Worm (Caenorhabditis elegans) whole organism, young adult: Measurements from ENCODE around the gene K02D10.4.

Source experiments
- B0261.1 ChIP-seq: sonication (generic microtip); optimal IDR thresholded peaks from 2 replicates; lab custom pipeline; 2016; ENCODE audit warnings: mild to moderate bottlenecking, missing genetic modification characterization, moderate library complexity, missing compliant biosample characterization
- B0336.3 ChIP-seq: fragments of 200-800 bp; sonication (Bioruptor generic); IDR thresholded peaks from 2 replicates; pipeline ENCODE4 v1.3.6; 2022; ENCODE audit warnings: missing genetic modification characterization, missing compliant biosample characterization
- D2030.7 ChIP-seq: fragments of 200-800 bp; sonication (Bioruptor generic); IDR thresholded peaks from 2 replicates; pipeline ENCODE4 v1.3.6; 2022; ENCODE audit warnings: missing genetic modification reagents, missing genetic modification characterization, missing compliant biosample characterization
- F39B2.1 ChIP-seq: fragments of 200-800 bp; sonication (Bioruptor generic); IDR thresholded peaks from 2 replicates; pipeline ENCODE4 v1.3.6; 2022; ENCODE audit warnings: missing genetic modification reagents, missing genetic modification characterization, missing compliant biosample characterization
- Y53G8AR.9 ChIP-seq: fragments of 200-800 bp; sonication (Bioruptor generic); conservative IDR thresholded peaks from 2 replicates; pipeline ENCODE4 v1.3.6; 2022; ENCODE audit warnings: missing genetic modification reagents, missing genetic modification characterization, missing compliant biosample characterization
- Y56A3A.18 ChIP-seq: fragments of 200-800 bp; sonication (Bioruptor generic); IDR thresholded peaks from 2 replicates; pipeline ENCODE4 v1.3.6; 2022; ENCODE audit warnings: missing genetic modification reagents, missing genetic modification characterization, missing compliant biosample characterization
- Y95B8A.8 ChIP-seq: fragments of 200-800 bp; sonication (Bioruptor generic); IDR thresholded peaks from 2 replicates; pipeline ENCODE4 v1.3.6; 2022; ENCODE audit warnings: missing genetic modification reagents, missing genetic modification characterization, missing compliant biosample characterization
- attf-6 ChIP-seq: fragments of 200-800 bp; sonication (Bioruptor generic); IDR thresholded peaks from 2 replicates; pipeline ENCODE4 v1.3.6; 2022; ENCODE audit warnings: missing genetic modification reagents, missing genetic modification characterization, missing compliant biosample characterization
- cebp-2 ChIP-seq: fragments of 200-800 bp; sonication (Bioruptor generic); IDR thresholded peaks from 2 replicates; pipeline ENCODE4 v1.3.6; 2022; ENCODE audit warnings: missing genetic modification characterization, missing compliant biosample characterization
- ceh-27 ChIP-seq: fragments of 200-800 bp; sonication (Bioruptor generic); optimal IDR thresholded peaks from 2 replicates; lab custom pipeline; 2018; ENCODE audit warnings: mild to moderate bottlenecking, missing genetic modification characterization, moderate library complexity, missing compliant biosample characterization
- ceh-40 ChIP-seq: fragments of 200-800 bp; sonication (Bioruptor generic); IDR thresholded peaks from 2 replicates; pipeline ENCODE4 v1.3.6; 2022; ENCODE audit warnings: missing genetic modification characterization, missing compliant biosample characterization
- ceh-58 ChIP-seq: fragments of 200-800 bp; sonication (Bioruptor generic); IDR thresholded peaks from 2 replicates; pipeline ENCODE4 v1.3.6; 2022; ENCODE audit warnings: missing genetic modification characterization, missing compliant biosample characterization
- chd-7 ChIP-seq: sonication (generic microtip); optimal IDR thresholded peaks from 2 replicates; lab custom pipeline; 2016; ENCODE audit warnings: mild to moderate bottlenecking, missing genetic modification characterization, moderate library complexity, missing compliant biosample characterization
- efl-1 ChIP-seq: fragments of 150-350 bp; optimal IDR thresholded peaks from 2 replicates; lab custom pipeline; 2014; ENCODE audit warnings: missing biosample characterization, missing genetic modification reagents, missing genetic modification characterization
- egrh-3 ChIP-seq: fragments of 200-800 bp; sonication (Bioruptor generic); IDR thresholded peaks from 2 replicates; pipeline ENCODE4 v1.3.6; 2022; ENCODE audit warnings: missing genetic modification reagents, missing genetic modification characterization, missing compliant biosample characterization
- gei-17 ChIP-seq: fragments of 200-800 bp; sonication (Bioruptor generic); optimal IDR thresholded peaks from 2 replicates; lab custom pipeline; 2018; ENCODE audit warnings: mild to moderate bottlenecking, missing genetic modification characterization, missing compliant biosample characterization
- hmg-1.2 ChIP-seq: fragments of 200-800 bp; sonication (Bioruptor generic); IDR thresholded peaks from 2 replicates; pipeline ENCODE4 v1.3.6; 2022; ENCODE audit warnings: missing genetic modification reagents, missing genetic modification characterization, missing compliant biosample characterization
- let-607 ChIP-seq, 2 experiments: fragments of 200-800 bp in 1 of 2; sonication (Bioruptor generic) in 1 of 2; sonication (generic microtip) in 1 of 2; optimal IDR thresholded peaks; 2 replicates each; lab custom pipeline; 2016 to 2018; ENCODE audit warnings: mild to moderate bottlenecking in 2 of 2, missing compliant biosample characterization in 2 of 2, missing genetic modification characterization in 2 of 2, moderate library complexity in 2 of 2, missing genotype in 1 of 2
- lin-26 ChIP-seq: fragments of 200-800 bp; sonication (Bioruptor generic); IDR thresholded peaks from 2 replicates; pipeline ENCODE4 v1.3.6; 2022; ENCODE audit warnings: missing genetic modification reagents, missing genetic modification characterization, missing compliant biosample characterization
- lir-1 ChIP-seq: fragments of 200-800 bp; sonication (Bioruptor generic); conservative IDR thresholded peaks from 2 replicates; pipeline ENCODE4 v1.3.6; 2022; ENCODE audit warnings: missing genetic modification reagents, missing genetic modification characterization, missing compliant biosample characterization
- lsl-1 ChIP-seq: fragments of 200-800 bp; sonication (Bioruptor generic); optimal IDR thresholded peaks from 2 replicates; lab custom pipeline; 2018; ENCODE audit warnings: mild to moderate bottlenecking, missing genetic modification characterization, moderate library complexity, missing compliant biosample characterization
- madf-8 ChIP-seq: fragments of 200-800 bp; sonication (Bioruptor generic); conservative IDR thresholded peaks from 2 replicates; pipeline ENCODE4 v1.3.6; 2022; ENCODE audit warnings: missing genetic modification reagents, missing genetic modification characterization, missing compliant biosample characterization
- nfya-1 ChIP-seq: sonication (generic microtip); optimal IDR thresholded peaks from 2 replicates; lab custom pipeline; 2017; ENCODE audit warnings: antibody characterized with exemption, missing compliant biosample characterization, missing genetic modification characterization, borderline replicate concordance; ENCODE audit not compliant: insufficient read depth
- nhr-179 ChIP-seq: sonication (generic microtip); optimal IDR thresholded peaks from 2 replicates; lab custom pipeline; 2016; ENCODE audit warnings: mild to moderate bottlenecking, missing genetic modification characterization, missing compliant biosample characterization
- nhr-27 ChIP-seq: fragments of 200-800 bp; sonication (Bioruptor generic); optimal IDR thresholded peaks from 2 replicates; lab custom pipeline; 2018; ENCODE audit warnings: mild to moderate bottlenecking, missing genetic modification characterization, moderate library complexity, missing compliant biosample characterization
- rcor-1 ChIP-seq: fragments of 200-800 bp; sonication (Bioruptor generic); IDR thresholded peaks from 2 replicates; pipeline ENCODE4 v1.3.6; 2022; ENCODE audit warnings: missing genetic modification reagents, missing genetic modification characterization, missing compliant biosample characterization
- rec-8 ChIP-seq, 2 experiments: sonication (generic microtip); optimal IDR thresholded peaks; 2 replicates each; lab custom pipeline; 2016; ENCODE audit warnings: mild to moderate bottlenecking in 2 of 2, missing genetic modification characterization in 2 of 2, missing genetic modification reagents in 2 of 2, missing genotype in 2 of 2, missing biosample characterization in 1 of 2, missing compliant biosample characterization in 1 of 2, moderate library complexity in 1 of 2
- rpc-1 ChIP-seq, 2 experiments: fragments of 150-350 bp in 1 of 2; sonication (generic microtip) in 1 of 2; optimal IDR thresholded peaks; 2 replicates each; lab custom pipeline; 2014 to 2018; ENCODE audit warnings: missing biosample characterization in 1 of 2, missing genetic modification characterization in 1 of 2, missing genetic modification reagents in 1 of 2, missing genotype in 1 of 2
- sea-2 ChIP-seq: fragments of 200-800 bp; sonication (Bioruptor generic); IDR thresholded peaks from 2 replicates; pipeline ENCODE4 v1.3.6; 2022; ENCODE audit warnings: missing genetic modification characterization, missing compliant biosample characterization
- tbx-9 ChIP-seq: sonication (generic microtip); optimal IDR thresholded peaks from 2 replicates; lab custom pipeline; 2016; ENCODE audit warnings: borderline replicate concordance, missing genetic modification characterization, inconsistent platforms, missing compliant biosample characterization
- xnd-1 ChIP-seq: sonication (generic microtip); optimal IDR thresholded peaks from 2 replicates; lab custom pipeline; 2016; ENCODE audit warnings: missing genotype, missing genetic modification reagents, missing genetic modification characterization, missing compliant biosample characterization
- ztf-22 ChIP-seq: fragments of 200-800 bp; sonication (Bioruptor generic); optimal IDR thresholded peaks from 2 replicates; lab custom pipeline; 2018; ENCODE audit warnings: mild to moderate bottlenecking, missing genetic modification characterization, moderate library complexity, missing compliant biosample characterization
- ztf-28 ChIP-seq: fragments of 200-800 bp; sonication (Bioruptor generic); IDR thresholded peaks from 2 replicates; pipeline ENCODE4 v1.3.6; 2022; ENCODE audit warnings: missing genetic modification reagents, missing genetic modification characterization, missing compliant biosample characterization
- ztf-3 ChIP-seq: fragments of 200-800 bp; sonication (Bioruptor generic); optimal IDR thresholded peaks from 2 replicates; lab custom pipeline; 2018; ENCODE audit warnings: mild to moderate bottlenecking, missing genetic modification characterization, missing compliant biosample characterization
- ztf-6 ChIP-seq: fragments of 200-800 bp; sonication (Bioruptor generic); IDR thresholded peaks from 2 replicates; pipeline ENCODE4 v1.3.6; 2022; ENCODE audit warnings: missing genetic modification reagents, missing genetic modification characterization, missing compliant biosample characterization

Gene K02D10.4

DNA sequence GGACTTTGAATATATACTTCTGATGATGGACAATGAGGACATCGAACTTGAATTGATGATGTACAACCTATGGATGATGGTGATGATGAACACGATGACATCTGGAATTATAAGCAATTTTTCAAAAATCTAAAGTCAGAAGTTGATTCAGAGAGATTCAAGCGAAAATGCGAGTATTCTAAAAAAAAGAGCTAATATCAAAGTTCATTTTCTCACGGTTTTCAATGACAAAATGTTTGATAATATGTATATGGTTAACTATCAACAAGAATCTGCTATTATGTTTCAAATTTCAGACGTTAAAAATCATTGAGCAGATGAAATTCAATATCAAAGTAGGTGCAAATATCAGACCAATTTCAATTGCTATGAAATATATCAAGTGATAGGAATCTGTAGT, at the start of gene K02D10.4:
K02D10.4 (minus strand) TSS at position 101 of the 400 bp plus-strand sequence.
- TF ChIP-seq lsl-1 (no peak), ceh-58 (GFP tag; lab: Robert Waterston, UW) (no peak), rcor-1 (GFP tag; lab: Robert Waterston, UW) (no peak), Y53G8AR.9 (GFP tag; lab: Robert Waterston, UW) (no peak), rpc-1 (optimal IDR thresholded peaks at IDR 0.05; lab: Kevin White, UChicago) (no peak), rpc-1 (tag; optimal IDR thresholded peaks at IDR 0.05; lab: Kevin White, UChicago) (no peak), Y56A3A.18 (GFP tag; lab: Robert Waterston, UW) (no peak)
- TF ChIP-seq, all 124 proteins: peak for 0

ce11 chrIII:8829245-8829644, 49.4 kb upstream of the K02D10.4 start, which contains the start of gene F44E2.3:
TSS of gene F44E2.3 (minus strand) at chrIII:8829305.
- TF ChIP-seq D2030.7 (GFP tag; lab: Robert Waterston, UW) (0 out of 2 replicates have a peak, but pooled peaks have one; percentile 24), gei-17 (no peak), ztf-6 (no peak), madf-8 (GFP tag; lab: Robert Waterston, UW) (no peak)

DNA sequence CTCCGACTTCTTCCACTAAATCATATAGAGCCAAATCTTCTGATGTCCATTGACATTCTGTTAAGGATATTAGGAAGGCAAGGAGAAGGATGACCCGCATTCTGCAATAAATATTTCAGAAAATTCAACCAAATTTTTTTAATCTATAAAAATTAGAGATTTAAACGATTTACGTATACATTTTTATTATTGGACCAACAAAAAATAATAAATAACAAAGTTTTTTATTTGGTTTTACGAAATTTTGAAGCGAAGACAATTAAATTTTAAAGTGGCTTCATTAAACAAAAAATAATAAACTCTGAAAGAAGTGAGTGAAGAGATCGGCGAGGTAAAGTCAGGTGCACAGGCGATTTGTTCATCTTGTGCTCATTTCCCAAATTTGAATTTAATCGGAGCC, 47.3 kb upstream of the K02D10.4 start, which contains the start of gene F54F2.9:
F54F2.9 (minus strand) TSS at position 101 of the 400 bp plus-strand sequence.
- TF ChIP-seq chd-7 (tag; lab: Kevin White, UChicago): no peak
- TF ChIP-seq F39B2.1 (GFP tag; lab: Robert Waterston, UW): no peak
- TF ChIP-seq Y95B8A.8 (GFP tag; lab: Robert Waterston, UW): no peak
- TF ChIP-seq efl-1 (GFP tag; lab: Kevin White, UChicago): no peak
- no peak for TF ChIP-seq attf-6 (GFP tag; lab: Robert Waterston, UW)

DNA sequence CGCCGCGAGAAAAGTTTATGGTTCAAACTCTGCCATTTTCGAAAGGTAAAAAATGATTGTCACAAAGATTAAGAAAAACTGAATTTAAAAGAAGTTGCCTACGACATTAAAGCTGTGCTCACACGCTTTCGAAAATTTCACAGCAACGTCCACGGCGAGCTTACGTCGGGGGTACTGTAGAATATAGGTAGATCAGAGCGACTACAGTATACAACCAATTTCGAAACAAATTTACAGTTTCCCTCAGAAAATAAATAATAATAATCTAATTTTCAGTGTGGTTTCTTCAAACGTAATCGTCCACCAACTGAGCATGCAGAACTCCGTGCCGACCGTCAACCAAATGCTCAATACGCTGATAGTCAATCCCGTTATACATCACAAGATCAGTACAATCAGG, 44.7 kb upstream of the K02D10.4 start:
- TF ChIP-seq xnd-1 (tag; lab: Kevin White, UChicago) (no peak), Y53G8AR.9 (GFP tag; lab: Robert Waterston, UW) (0 out of 2 replicates have a peak, but pooled peaks have one; percentile 19)
- TF ChIP-seq, all 124 proteins: peak for 1

ce11 chrIII:8818599-8818998, 38.8 kb upstream of the K02D10.4 start, which contains the start of gene pat-2:
TSS of gene pat-2 (plus strand) at chrIII:8818899.
- TF ChIP-seq nhr-27 (tag; lab: Kevin White, UChicago): no peak
- no peak for TF ChIP-seq nfya-1 (tag; lab: Kevin White, UChicago)
- TF ChIP-seq lin-26 (GFP tag; lab: Robert Waterston, UW): no peak

DNA sequence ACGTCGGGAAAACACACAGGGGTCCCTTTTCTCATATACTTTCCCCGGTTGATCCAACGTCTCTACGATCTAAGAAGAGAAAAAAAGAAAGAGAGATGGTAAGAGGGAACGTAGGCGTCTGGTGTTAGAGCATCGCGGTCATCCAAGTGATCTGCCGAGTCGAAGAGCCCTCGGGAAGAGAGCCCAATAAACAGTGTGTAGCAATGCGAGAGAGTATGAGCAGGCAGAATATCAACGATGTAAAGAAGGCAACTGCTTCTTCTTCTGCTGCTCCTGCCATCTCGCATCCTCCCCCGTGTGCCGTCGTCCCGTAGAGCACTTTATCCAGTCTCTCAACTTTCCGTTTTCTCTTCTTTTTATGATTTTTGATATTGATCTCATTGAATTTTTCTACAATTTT, 35.9 kb upstream of the K02D10.4 start:
- TF ChIP-seq hmg-1.2 (GFP tag; lab: Robert Waterston, UW) (no peak), tbx-9 (no peak), sea-2 (no peak)

DNA sequence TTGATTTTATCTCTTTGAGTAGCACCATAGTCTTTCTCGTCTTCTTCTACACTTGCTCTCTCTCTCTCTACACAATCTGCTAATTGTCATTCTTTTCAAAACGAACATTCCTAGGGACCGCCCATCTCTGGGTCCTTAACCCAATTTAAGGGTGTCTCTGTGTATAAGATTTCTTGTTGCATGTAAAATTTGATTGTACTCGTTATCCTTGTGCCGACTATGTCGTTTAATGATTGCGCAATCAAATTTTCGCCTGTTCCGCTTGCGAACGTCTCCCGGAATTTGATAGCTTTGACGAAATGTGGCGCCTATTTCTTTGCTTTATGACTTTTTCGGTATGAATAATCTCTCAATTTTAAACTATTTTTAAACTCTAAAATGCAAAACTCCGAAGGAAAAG, 31.3 kb upstream of the K02D10.4 start:
- TF ChIP-seq ceh-58 (GFP tag; lab: Robert Waterston, UW) (no peak), B0336.3 (GFP tag; lab: Robert Waterston, UW) (no peak), rec-8 (tag; optimal IDR thresholded peaks at IDR 0.05; lab: Kevin White, UChicago) (no peak), tbx-9 (no peak), cebp-2 (no peak), egrh-3 (GFP tag; lab: Robert Waterston, UW) (no peak), ceh-40 (no peak), efl-1 (GFP tag; lab: Kevin White, UChicago) (no peak), ztf-22 (GFP tag; lab: Kevin White, UChicago) (no peak), let-607 (tag; optimal IDR thresholded peaks at IDR 0.05; lab: Kevin White, UChicago) (no peak), B0261.1 (no peak), ceh-27 (no peak), ztf-28 (GFP tag; lab: Robert Waterston, UW) (no peak), rcor-1 (GFP tag; lab: Robert Waterston, UW) (no peak), nhr-179 (tag; lab: Kevin White, UChicago) (no peak), ztf-3 (no peak), madf-8 (GFP tag; lab: Robert Waterston, UW) (no peak), lir-1 (GFP tag; lab: Robert Waterston, UW) (no peak)
